Worm (Caenorhabditis elegans) whole organism, L3 larva: ENCODE results near the gene F59A7.5.

Experiments used
- R02D3.7 ChIP-seq: fragments of 150-350 bp; optimal IDR thresholded peaks from 2 replicates; lab custom pipeline; 2014; ENCODE audit warnings: missing biosample characterization, missing genetic modification characterization
- ZK546.5 ChIP-seq: sonication (generic microtip); optimal IDR thresholded peaks from 2 replicates; lab custom pipeline; 2017; ENCODE audit warnings: missing biosample characterization, missing genetic modification characterization
- ama-1 ChIP-seq: fragments of 150-350 bp; optimal IDR thresholded peaks from 2 replicates; lab custom pipeline; 2018
- ceh-28 ChIP-seq: fragments of 150-350 bp; optimal IDR thresholded peaks from 2 replicates; lab custom pipeline; 2014; ENCODE audit warnings: missing biosample characterization, missing genetic modification reagents, missing genetic modification characterization
- ceh-82 ChIP-seq: fragments of 150-350 bp; optimal IDR thresholded peaks from 2 replicates; lab custom pipeline; 2014; ENCODE audit warnings: missing biosample characterization, missing genetic modification characterization
- ceh-9 ChIP-seq: sonication (generic microtip); optimal IDR thresholded peaks from 2 replicates; lab custom pipeline; 2018; ENCODE audit warnings: missing biosample characterization, missing genetic modification characterization
- daf-12 ChIP-seq: fragments of 150-350 bp; optimal IDR thresholded peaks from 2 replicates; lab custom pipeline; 2014; ENCODE audit warnings: missing biosample characterization, missing genetic modification reagents, missing genetic modification characterization
- egl-27 ChIP-seq: sonication (generic microtip); optimal IDR thresholded peaks from 4 replicates; lab custom pipeline; 2017; ENCODE audit warnings: missing biosample characterization, missing genetic modification reagents, missing genetic modification characterization
- egl-5 ChIP-seq: fragments of 150-350 bp; optimal IDR thresholded peaks from 2 replicates; lab custom pipeline; 2017; ENCODE audit warnings: missing biosample characterization, missing genetic modification reagents, missing genetic modification characterization, inconsistent platforms
- elt-1 ChIP-seq: fragments of 150-350 bp; optimal IDR thresholded peaks from 2 replicates; lab custom pipeline; 2014; ENCODE audit warnings: missing biosample characterization, missing genetic modification characterization
- elt-2 ChIP-seq: sonication (generic microtip); optimal IDR thresholded peaks from 2 replicates; lab custom pipeline; 2016; ENCODE audit warnings: missing genetic modification reagents, mild to moderate bottlenecking, missing genetic modification characterization, missing compliant biosample characterization
- elt-3 ChIP-seq, 3 experiments: fragments of 150-350 bp in 1 of 3; sonication (generic microtip) in 2 of 3; optimal IDR thresholded peaks; 2 replicates in 2 of 3; 4 replicates in 1 of 3; lab custom pipeline; 2014 to 2017; ENCODE audit warnings: missing biosample characterization in 3 of 3, missing genetic modification characterization in 3 of 3
- eor-1 ChIP-seq, 2 experiments: fragments of 150-350 bp; optimal IDR thresholded peaks; 2 replicates each; lab custom pipeline; 2014 to 2018; ENCODE audit warnings: missing biosample characterization in 2 of 2, missing genetic modification characterization in 2 of 2
- fos-1 ChIP-seq: fragments of 150-350 bp; optimal IDR thresholded peaks from 2 replicates; lab custom pipeline; 2014; ENCODE audit warnings: missing biosample characterization, missing genetic modification characterization
- hmg-11 ChIP-seq: sonication (generic microtip); optimal IDR thresholded peaks from 2 replicates; lab custom pipeline; 2016; ENCODE audit warnings: missing genetic modification characterization, missing compliant biosample characterization
- jun-1 ChIP-seq: fragments of 150-350 bp; optimal IDR thresholded peaks from 2 replicates; lab custom pipeline; 2014; ENCODE audit warnings: missing biosample characterization, missing genetic modification reagents, missing genetic modification characterization
- lin-39 ChIP-seq: fragments of 150-350 bp; optimal IDR thresholded peaks from 2 replicates; lab custom pipeline; 2018; ENCODE audit warnings: missing biosample characterization, missing genetic modification reagents, missing genetic modification characterization
- lsy-12 ChIP-seq: sonication (generic microtip); optimal IDR thresholded peaks from 2 replicates; lab custom pipeline; 2016; ENCODE audit warnings: mild to moderate bottlenecking, missing genetic modification characterization, missing compliant biosample characterization
- mdl-1 ChIP-seq: fragments of 150-350 bp; optimal IDR thresholded peaks from 2 replicates; lab custom pipeline; 2014; ENCODE audit warnings: missing biosample characterization, missing genetic modification characterization
- mml-1 ChIP-seq: fragments of 150-350 bp; sonication (generic microtip); optimal IDR thresholded peaks from 3 replicates; lab custom pipeline; 2014; ENCODE audit warnings: missing biosample characterization, missing genetic modification characterization
- nfya-1 ChIP-seq: sonication (generic microtip); optimal IDR thresholded peaks from 2 replicates; lab custom pipeline; 2017; ENCODE audit warnings: missing genetic modification characterization, mild to moderate bottlenecking, missing compliant biosample characterization, antibody characterized with exemption, moderate library complexity; ENCODE audit not compliant: insufficient read depth
- nhr-11 ChIP-seq: fragments of 150-350 bp; optimal IDR thresholded peaks from 2 replicates; lab custom pipeline; 2014; ENCODE audit warnings: missing biosample characterization, missing genetic modification characterization
- nhr-12 ChIP-seq: fragments of 150-350 bp; optimal IDR thresholded peaks from 2 replicates; lab custom pipeline; 2014; ENCODE audit warnings: missing biosample characterization, missing genetic modification characterization
- nhr-23 ChIP-seq: fragments of 150-350 bp; optimal IDR thresholded peaks from 2 replicates; lab custom pipeline; 2014; ENCODE audit warnings: missing biosample characterization, missing genetic modification reagents, missing genetic modification characterization
- nhr-237 ChIP-seq: fragments of 150-350 bp; optimal IDR thresholded peaks from 2 replicates; lab custom pipeline; 2014; ENCODE audit warnings: missing biosample characterization, missing genetic modification characterization
- nhr-25 ChIP-seq: sonication (generic microtip); optimal IDR thresholded peaks from 2 replicates; lab custom pipeline; 2017; ENCODE audit warnings: missing biosample characterization, missing genetic modification characterization
- nhr-28 ChIP-seq: fragments of 150-350 bp; optimal IDR thresholded peaks from 2 replicates; lab custom pipeline; 2014; ENCODE audit warnings: missing biosample characterization, missing genetic modification characterization
- nhr-43 ChIP-seq: sonication (generic microtip); optimal IDR thresholded peaks from 2 replicates; lab custom pipeline; 2016; ENCODE audit warnings: mild to moderate bottlenecking, missing genetic modification characterization, missing compliant biosample characterization; ENCODE audit not compliant: poor library complexity, severe bottlenecking
- nhr-76 ChIP-seq: fragments of 150-350 bp; sonication (generic microtip); optimal IDR thresholded peaks from 5 replicates; lab custom pipeline; 2014; ENCODE audit warnings: missing biosample characterization, missing genetic modification characterization
- nhr-77 ChIP-seq: fragments of 150-350 bp; optimal IDR thresholded peaks from 2 replicates; lab custom pipeline; 2014; ENCODE audit warnings: missing biosample characterization, missing genetic modification characterization
- pha-4 ChIP-seq: fragments of 150-350 bp; optimal IDR thresholded peaks from 2 replicates; lab custom pipeline; 2014; ENCODE audit warnings: missing biosample characterization, missing genetic modification reagents, missing genetic modification characterization
- pqm-1 ChIP-seq: fragments of 150-350 bp; optimal IDR thresholded peaks from 2 replicates; lab custom pipeline; 2017; ENCODE audit warnings: missing biosample characterization, missing genetic modification characterization, inconsistent platforms
- skn-1 ChIP-seq: fragments of 150-350 bp; optimal IDR thresholded peaks from 2 replicates; lab custom pipeline; 2014; ENCODE audit warnings: missing biosample characterization, missing genetic modification characterization
- snpc-4 ChIP-seq: fragments of 150-350 bp; optimal IDR thresholded peaks from 2 replicates; lab custom pipeline; 2014; ENCODE audit warnings: missing biosample characterization, missing genetic modification characterization
- tbx-2 ChIP-seq: sonication (generic microtip); optimal IDR thresholded peaks from 2 replicates; lab custom pipeline; 2016; ENCODE audit warnings: mild to moderate bottlenecking, missing genetic modification characterization, missing compliant biosample characterization
- unc-62 ChIP-seq: fragments of 150-350 bp; sonication (generic microtip); optimal IDR thresholded peaks from 4 replicates; lab custom pipeline; 2014; ENCODE audit warnings: missing biosample characterization, missing genetic modification reagents, missing genetic modification characterization
- zag-1 ChIP-seq: fragments of 150-350 bp; optimal IDR thresholded peaks from 2 replicates; lab custom pipeline; 2014; ENCODE audit warnings: missing biosample characterization, missing genetic modification characterization
- ztf-4 ChIP-seq: fragments of 150-350 bp; optimal IDR thresholded peaks from 2 replicates; lab custom pipeline; 2014; ENCODE audit warnings: missing biosample characterization, missing genetic modification characterization

F59A7.5 gene

ce11 chrV:2018689-2019088 lies 3.8 kb upstream of the F59A7.5 start, which contains the start of gene F59A7.14:
TSS of gene F59A7.14 (plus strand) at chrV:2018989.
- no peak for TF ChIP-seq nhr-43 (tag; lab: Kevin White, UChicago)

- TF ChIP-seq nhr-28 (tag; lab: Kevin White, UChicago) (no peak), egl-27 (tag; lab: Kevin White, UChicago) (no peak)
Observed at ce11 chrV:2021283-2021682, 1.2 kb upstream of the F59A7.5 start.

ce11 chrV:2027787-2028186 lies 5.3 kb downstream of the F59A7.5 start, which contains the start of gene srab-13:
TSS of gene srab-13 (minus strand) at chrV:2027887.
- no peak for TF ChIP-seq jun-1 (tag; lab: Kevin White, UChicago)
- no peak for TF ChIP-seq hmg-11
- TF ChIP-seq lin-39 (tag; lab: Kevin White, UChicago) = no peak
- no peak for TF ChIP-seq nhr-76

- TF ChIP-seq R02D3.7 (tag; lab: Kevin White, UChicago) (no peak), elt-1 (tag; lab: Kevin White, UChicago) (no peak), ZK546.5 (tag; lab: Kevin White, UChicago) (no peak), pqm-1 (tag; lab: Kevin White, UChicago) (no peak), ceh-82 (tag; lab: Kevin White, UChicago) (no peak), daf-12 (tag; lab: Kevin White, UChicago) (no peak), tbx-2 (tag; lab: Kevin White, UChicago) (no peak), zag-1 (tag; lab: Kevin White, UChicago) (no peak), egl-27 (tag; lab: Kevin White, UChicago) (no peak), ceh-9 (tag; lab: Kevin White, UChicago) (no peak), mml-1 (tag; lab: Kevin White, UChicago) (no peak), unc-62 (GFP tag; lab: Kevin White, UChicago) (no peak), hmg-11 (no peak), eor-1 (tag; optimal IDR thresholded peaks at IDR 0.05; lab: Kevin White, UChicago) (no peak), lsy-12 (tag; lab: Kevin White, UChicago) (no peak)
Observed at ce11 chrV:2029877-2030276, 7.4 kb downstream of the F59A7.5 start, which contains the start of gene F59A7.12. TSS of gene F59A7.12 (plus strand) at chrV:2030177.

ce11 chrV:2030661-2031060 lies 8.2 kb downstream of the F59A7.5 start:
- TF ChIP-seq mdl-1 = no peak
- TF ChIP-seq elt-3 (tag; optimal IDR thresholded peaks at IDR 0.05; lab: Kevin White, UChicago) = no peak
- TF ChIP-seq nhr-237 (tag; lab: Kevin White, UChicago) = no peak
- no peak for TF ChIP-seq ztf-4 (tag; lab: Kevin White, UChicago)
- no peak for TF ChIP-seq skn-1
- no peak for TF ChIP-seq nhr-28 (tag; lab: Kevin White, UChicago)
- no peak for TF ChIP-seq fos-1
- no peak for TF ChIP-seq hmg-11
- TF ChIP-seq ama-1 (lab: Kevin White, UChicago) = no peak
- TF ChIP-seq nfya-1 (tag; lab: Kevin White, UChicago) = no peak
- no peak for TF ChIP-seq pqm-1 (tag; lab: Kevin White, UChicago)
- TF ChIP-seq ceh-28 (tag; lab: Kevin White, UChicago) = no peak
- TF ChIP-seq zag-1 (tag; lab: Kevin White, UChicago) = no peak
- no peak for TF ChIP-seq nhr-11 (tag; lab: Kevin White, UChicago)
- no peak for TF ChIP-seq nhr-23
- no peak for TF ChIP-seq pha-4 (tag; lab: Kevin White, UChicago)
- no peak for TF ChIP-seq ceh-82 (tag; lab: Kevin White, UChicago)
- TF ChIP-seq nhr-77 (tag; lab: Kevin White, UChicago) = no peak
- no peak for TF ChIP-seq elt-1 (tag; lab: Kevin White, UChicago)
- TF ChIP-seq egl-27 (tag; lab: Kevin White, UChicago) = no peak

ce11 chrV:2031454-2031853 lies 9.0 kb downstream of the F59A7.5 start, which contains the start of gene hil-6:
TSS of gene hil-6 (minus strand) at chrV:2031554.
- TF ChIP-seq ceh-82 (tag; lab: Kevin White, UChicago) (no peak), nhr-77 (tag; lab: Kevin White, UChicago) (no peak), nhr-12 (tag; lab: Kevin White, UChicago) (no peak), nhr-237 (tag; lab: Kevin White, UChicago) (no peak), nhr-25 (tag; lab: Kevin White, UChicago) (no peak), unc-62 (GFP tag; lab: Kevin White, UChicago) (no peak), elt-1 (tag; lab: Kevin White, UChicago) (no peak), nfya-1 (tag; lab: Kevin White, UChicago) (no peak), hmg-11 (no peak), pha-4 (tag; lab: Kevin White, UChicago) (no peak), elt-2 (tag; lab: Kevin White, UChicago) (no peak), snpc-4 (no peak), nhr-23 (no peak), egl-5 (tag; lab: Kevin White, UChicago) (no peak), ceh-9 (tag; lab: Kevin White, UChicago) (no peak), nhr-43 (tag; lab: Kevin White, UChicago) (no peak)
